Fruit fly (Drosophila melanogaster) whole organism, embryonic: ENCODE data around the gene Mcm5.

Source experiments
- Bdp1 ChIP-seq: fragments of 200-800 bp; sonication (Bioruptor generic); optimal IDR thresholded peaks from 3 replicates; lab custom pipeline; 2016; ENCODE audit warnings: missing biosample characterization, missing genetic modification characterization
- CG10147 ChIP-seq: fragments of 200-800 bp; sonication (Bioruptor generic); optimal IDR thresholded peaks from 2 replicates; lab custom pipeline; 2019; ENCODE audit warnings: missing biosample characterization, mild to moderate bottlenecking, missing genetic modification characterization, moderate library complexity
- CG10462 ChIP-seq: fragments of 200-800 bp; sonication (Bioruptor generic); optimal IDR thresholded peaks from 2 replicates; lab custom pipeline; 2016; ENCODE audit warnings: missing biosample characterization, missing genetic modification characterization
- CG11085 ChIP-seq: fragments of 200-800 bp; sonication (Bioruptor generic); IDR thresholded peaks from 2 replicates; pipeline ENCODE4 v1.3.6; 2022; ENCODE audit warnings: missing biosample characterization, missing genetic modification characterization
- CG11398 ChIP-seq: fragments of 200-800 bp; sonication (Bioruptor generic); optimal IDR thresholded peaks from 2 replicates; lab custom pipeline; 2016; ENCODE audit warnings: missing biosample characterization, missing genetic modification characterization
- CG11456 ChIP-seq: fragments of 200-800 bp; sonication (Bioruptor generic); IDR thresholded peaks from 3 replicates; pipeline ENCODE4 v1.3.6; 2022; ENCODE audit warnings: missing biosample characterization, missing genetic modification characterization
- CG12236 ChIP-seq: fragments of 200-800 bp; sonication (Bioruptor generic); optimal IDR thresholded peaks from 2 replicates; lab custom pipeline; 2016; ENCODE audit warnings: missing biosample characterization, missing genetic modification characterization
- CG1233 ChIP-seq: fragments of 200-800 bp; sonication (Bioruptor generic); optimal IDR thresholded peaks from 4 replicates; lab custom pipeline; 2018; ENCODE audit warnings: missing biosample characterization, mild to moderate bottlenecking, missing genetic modification characterization
- CG16779 ChIP-seq: fragments of 200-800 bp; sonication (Bioruptor generic); IDR thresholded peaks from 2 replicates; pipeline ENCODE4 v1.3.6; 2022; ENCODE audit warnings: missing biosample characterization, missing genetic modification characterization
- CG16815 ChIP-seq: fragments of 200-800 bp; sonication (Bioruptor generic); optimal IDR thresholded peaks from 3 replicates; lab custom pipeline; 2017; ENCODE audit warnings: missing biosample characterization, mild to moderate bottlenecking, missing genetic modification characterization
- CG2129 ChIP-seq: fragments of 200-800 bp; sonication (Bioruptor generic); IDR thresholded peaks from 2 replicates; pipeline ENCODE4 v1.3.6; 2022; ENCODE audit warnings: missing biosample characterization, missing genetic modification characterization; ENCODE audit not compliant: partially characterized antibody
- CG3838 ChIP-seq: fragments of 200-800 bp; sonication (Bioruptor generic); optimal IDR thresholded peaks from 3 replicates; lab custom pipeline; 2016; ENCODE audit warnings: missing biosample characterization, missing genetic modification characterization
- CG3847 ChIP-seq: fragments of 200-800 bp; sonication (Bioruptor generic); IDR thresholded peaks from 2 replicates; pipeline ENCODE4 v1.3.6; 2022; ENCODE audit warnings: missing biosample characterization, missing genetic modification characterization
- CG4360 ChIP-seq: fragments of 200-800 bp; sonication (Bioruptor generic); IDR thresholded peaks from 2 replicates; pipeline ENCODE4 v1.3.6; 2022; ENCODE audit warnings: missing biosample characterization, missing genetic modification characterization
- CG4707 ChIP-seq: fragments of 200-800 bp; sonication (Bioruptor generic); optimal IDR thresholded peaks from 2 replicates; lab custom pipeline; 2018; ENCODE audit warnings: missing biosample characterization, mild to moderate bottlenecking, missing genetic modification characterization, moderate library complexity
- CG5245 ChIP-seq: fragments of 200-800 bp; sonication (Bioruptor generic); optimal IDR thresholded peaks from 3 replicates; lab custom pipeline; 2016; ENCODE audit warnings: missing biosample characterization, missing genetic modification characterization
- CG8478 ChIP-seq: fragments of >200 bp; optimal IDR thresholded peaks from 2 replicates; lab custom pipeline; 2018
- CG9727 ChIP-seq: fragments of 200-800 bp; sonication (Bioruptor generic); optimal IDR thresholded peaks from 3 replicates; lab custom pipeline; 2017; ENCODE audit warnings: missing biosample characterization, mild to moderate bottlenecking, missing genetic modification characterization
- Camta ChIP-seq: fragments of 200-800 bp; sonication (Bioruptor generic); optimal IDR thresholded peaks from 2 replicates; lab custom pipeline; 2016; ENCODE audit warnings: missing biosample characterization, missing genetic modification characterization
- Dad ChIP-seq: fragments of 200-800 bp; sonication (Bioruptor generic); optimal IDR thresholded peaks from 3 replicates; lab custom pipeline; 2016; ENCODE audit warnings: missing biosample characterization, missing genetic modification characterization
- Deaf1 ChIP-seq: fragments of 200-800 bp; optimal IDR thresholded peaks from 3 replicates; lab custom pipeline; 2019; ENCODE audit warnings: missing biosample characterization, mild to moderate bottlenecking, missing genetic modification characterization, moderate library complexity
- Fer3 ChIP-seq: fragments of 200-800 bp; sonication (Bioruptor generic); optimal IDR thresholded peaks from 2 replicates; lab custom pipeline; 2018; ENCODE audit warnings: missing biosample characterization, mild to moderate bottlenecking, missing genetic modification characterization, moderate library complexity
- HLH3B ChIP-seq: fragments of 200-800 bp; sonication (Bioruptor generic); IDR thresholded peaks from 2 replicates; pipeline ENCODE4 v1.3.6; 2022; ENCODE audit warnings: missing biosample characterization, missing genetic modification characterization
- Hr3 ChIP-seq: fragments of 200-800 bp; sonication (Bioruptor generic); optimal IDR thresholded peaks from 3 replicates; lab custom pipeline; 2016; ENCODE audit warnings: missing biosample characterization, missing genetic modification characterization
- Hr39 ChIP-seq: fragments of >200 bp; optimal IDR thresholded peaks from 2 replicates; lab custom pipeline; 2017
- Hr51 ChIP-seq, 2 experiments: fragments of 200-800 bp; sonication (Bioruptor generic); optimal IDR thresholded peaks; 2 replicates in 1 of 2; 3 replicates in 1 of 2; lab custom pipeline; 2016 to 2018; ENCODE audit warnings: missing biosample characterization in 2 of 2, missing genetic modification characterization in 2 of 2, mild to moderate bottlenecking in 1 of 2, moderate library complexity in 1 of 2
- Jarid2 ChIP-seq: fragments of 200-800 bp; sonication (Bioruptor generic); optimal IDR thresholded peaks from 3 replicates; lab custom pipeline; 2017; ENCODE audit warnings: mild to moderate bottlenecking, missing biosample characterization, missing genetic modification reagents, missing genetic modification characterization
- Mad ChIP-seq: fragments of 200-800 bp; sonication (Bioruptor generic); optimal IDR thresholded peaks from 2 replicates; lab custom pipeline; 2016; ENCODE audit warnings: missing biosample characterization, missing genetic modification characterization
- Spps ChIP-seq: fragments of 200-800 bp; sonication (Bioruptor generic); optimal IDR thresholded peaks from 2 replicates; lab custom pipeline; 2018; ENCODE audit warnings: missing biosample characterization, mild to moderate bottlenecking, missing genetic modification characterization
- Vsx1 ChIP-seq: fragments of 200-800 bp; sonication (Bioruptor generic); optimal IDR thresholded peaks from 2 replicates; lab custom pipeline; 2017; ENCODE audit warnings: missing biosample characterization, mild to moderate bottlenecking, missing genetic modification characterization, missing genetic modification reagents
- amos ChIP-seq: fragments of 200-800 bp; sonication (Bioruptor generic); IDR thresholded peaks from 2 replicates; pipeline ENCODE4 v1.3.6; 2022; ENCODE audit warnings: missing biosample characterization, missing genetic modification characterization; ENCODE audit not compliant: partially characterized antibody
- bab2 ChIP-seq: fragments of 200-800 bp; sonication (Bioruptor generic); optimal IDR thresholded peaks from 2 replicates; lab custom pipeline; 2016; ENCODE audit warnings: missing biosample characterization, missing genetic modification characterization
- chm ChIP-seq: fragments of 200-800 bp; sonication (Bioruptor generic); IDR thresholded peaks from 2 replicates; pipeline ENCODE4 v1.3.6; 2022; ENCODE audit warnings: missing biosample characterization, missing genetic modification characterization
- crp ChIP-seq, 2 experiments: fragments of 200-800 bp; sonication (Bioruptor generic); optimal IDR thresholded peaks; 2 replicates in 1 of 2; 3 replicates in 1 of 2; lab custom pipeline; 2017; ENCODE audit warnings: missing biosample characterization in 2 of 2, missing genetic modification characterization in 2 of 2, mild to moderate bottlenecking in 1 of 2, moderate library complexity in 1 of 2
- dati ChIP-seq: fragments of 200-800 bp; sonication (Bioruptor generic); IDR thresholded peaks from 2 replicates; pipeline ENCODE4 v1.3.6; 2022; ENCODE audit warnings: missing biosample characterization, missing genetic modification characterization
- eve ChIP-seq, 2 experiments: fragments of >200 bp; optimal IDR thresholded peaks; 2 replicates each; lab custom pipeline; 2017; ENCODE audit warnings: missing biosample characterization in 2 of 2, missing genetic modification characterization in 2 of 2
- ewg ChIP-seq: fragments of 200-800 bp; sonication (Bioruptor generic); optimal IDR thresholded peaks from 3 replicates; lab custom pipeline; 2017; ENCODE audit warnings: mild to moderate bottlenecking, missing biosample characterization, missing genetic modification reagents, missing genetic modification characterization
- ham ChIP-seq: fragments of 200-800 bp; sonication (Bioruptor generic); IDR thresholded peaks from 2 replicates; pipeline ENCODE4 v1.3.6; 2022; ENCODE audit warnings: missing biosample characterization, missing genetic modification characterization
- hkb ChIP-seq, 2 experiments: fragments of 200-800 bp in 1 of 2; fragments of >200 bp in 1 of 2; sonication (Bioruptor generic) in 1 of 2; IDR thresholded peaks in 1 of 2; optimal IDR thresholded peaks in 1 of 2; 2 replicates each; pipeline versions ENCODE4 v1.3.6 to Lab custom; 2017 to 2022; ENCODE audit warnings: missing biosample characterization in 1 of 2, missing genetic modification characterization in 1 of 2
- lab ChIP-seq: fragments of 200-800 bp; sonication (Bioruptor generic); optimal IDR thresholded peaks from 3 replicates; lab custom pipeline; 2017; ENCODE audit warnings: missing biosample characterization, missing genetic modification characterization, mild to moderate bottlenecking, moderate library complexity, missing genetic modification reagents
- nmo ChIP-seq: fragments of 200-800 bp; sonication (Bioruptor generic); optimal IDR thresholded peaks from 2 replicates; lab custom pipeline; 2018; ENCODE audit warnings: missing biosample characterization, mild to moderate bottlenecking, missing genetic modification characterization, moderate library complexity
- onecut ChIP-seq: fragments of 200-800 bp; sonication (Bioruptor generic); IDR thresholded peaks from 2 replicates; pipeline ENCODE4 v1.3.6; 2022; ENCODE audit warnings: missing biosample characterization, missing genetic modification characterization
- pum ChIP-seq: fragments of 200-800 bp; sonication (Bioruptor generic); optimal IDR thresholded peaks from 2 replicates; lab custom pipeline; 2016; ENCODE audit warnings: missing biosample characterization, missing genetic modification characterization
- sim ChIP-seq: fragments of 200-800 bp; sonication (Bioruptor generic); IDR thresholded peaks from 2 replicates; pipeline ENCODE4 v1.3.6; 2022; ENCODE audit warnings: missing biosample characterization, missing genetic modification characterization
- so ChIP-seq: fragments of 200-800 bp; sonication (Bioruptor generic); IDR thresholded peaks from 3 replicates; pipeline ENCODE4 v1.3.6; 2022; ENCODE audit warnings: missing biosample characterization, missing genetic modification characterization
- ssp ChIP-seq: fragments of 200-800 bp; sonication (Bioruptor generic); IDR thresholded peaks from 2 replicates; pipeline ENCODE4 v1.3.6; 2022; ENCODE audit warnings: missing biosample characterization, missing genetic modification characterization
- tin ChIP-seq: fragments of 200-800 bp; sonication (Bioruptor generic); optimal IDR thresholded peaks from 3 replicates; lab custom pipeline; 2016; ENCODE audit warnings: missing biosample characterization, missing genetic modification characterization
- tio ChIP-seq: fragments of 200-800 bp; sonication (Bioruptor generic); optimal IDR thresholded peaks from 2 replicates; lab custom pipeline; 2017; ENCODE audit warnings: missing biosample characterization, missing genetic modification characterization, inconsistent platforms
- zen2 ChIP-seq: fragments of 200-800 bp; sonication (Bioruptor generic); IDR thresholded peaks from 3 replicates; pipeline ENCODE4 v1.3.6; 2022; ENCODE audit warnings: missing biosample characterization, missing genetic modification characterization; ENCODE audit not compliant: partially characterized antibody
- zfh2 ChIP-seq: fragments of 200-800 bp; sonication (Bioruptor generic); optimal IDR thresholded peaks from 2 replicates; lab custom pipeline; 2016; ENCODE audit warnings: missing biosample characterization, missing genetic modification characterization

Mcm5 gene

DNA sequence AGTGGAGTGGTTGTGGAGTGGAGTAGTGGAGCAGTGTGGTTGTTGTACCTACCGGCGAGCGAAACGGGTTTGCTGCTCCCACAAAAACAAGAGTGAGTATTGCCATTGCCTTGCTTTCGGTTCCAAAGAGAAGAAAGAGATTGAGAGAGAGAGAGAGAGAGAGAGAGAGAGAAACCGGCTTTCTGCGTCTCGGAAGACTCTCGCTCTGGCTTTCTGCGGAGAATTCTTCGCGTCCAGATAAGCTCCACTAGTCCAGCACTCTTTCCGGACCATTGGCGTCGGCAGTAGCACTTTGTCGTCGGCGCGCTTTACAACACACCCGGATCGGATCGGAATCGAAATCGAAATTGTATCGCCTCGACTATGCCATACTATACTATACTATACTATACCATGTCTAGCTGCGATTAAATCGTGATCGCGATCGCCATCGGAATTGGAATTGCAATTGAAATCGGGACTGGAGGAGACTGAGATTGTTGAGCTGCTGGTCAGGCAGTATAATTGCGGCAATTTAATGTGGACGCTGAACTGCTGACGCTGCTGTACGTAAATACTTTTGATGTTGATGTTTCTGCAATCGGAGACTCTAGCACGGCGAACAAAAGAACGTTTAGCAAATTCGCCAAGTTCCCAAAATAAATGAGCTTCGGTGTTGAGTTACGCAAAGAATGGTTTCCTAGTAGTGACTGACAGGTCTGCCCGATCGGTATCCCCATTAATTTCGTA, 38.6 kb downstream of the Mcm5 start, which contains the start of gene Cad86C (continued):
- TF ChIP-seq ham, result no peak
- peak; percentile 21; the same call in 1 of the 3 replicates for TF ChIP-seq so (GFP tag; lab: Robert Waterston, UW)
- TF ChIP-seq zfh2 (GFP tag; lab: Kevin White, UChicago), result no peak
- no peak for TF ChIP-seq bab2 (GFP tag; lab: Kevin White, UChicago)
- no peak for TF ChIP-seq HLH3B
- TF ChIP-seq Vsx1 (GFP tag; lab: Kevin White, UChicago), result no peak
- TF ChIP-seq sim (GFP tag; lab: Robert Waterston, UW), result peak; percentile 11; the same call in 1 of the 2 replicates
- TF ChIP-seq hkb (optimal IDR thresholded peaks at IDR 0.05; lab: Kevin White, UChicago), result no peak
- no peak; the same call in 1 of the 2 replicates for TF ChIP-seq hkb (GFP tag; IDR thresholded peaks at IDR 0.05; lab: Robert Waterston, UW)
- no peak for TF ChIP-seq onecut (GFP tag; lab: Robert Waterston, UW)
- TF ChIP-seq dati (GFP tag; lab: Robert Waterston, UW), result no peak
- peak; percentile 83 for TF ChIP-seq Jarid2
- no peak for TF ChIP-seq Hr39 (lab: Kevin White, UChicago)
- peak; percentile 71; the same call in 2 of the 3 replicates for TF ChIP-seq zen2 (GFP tag; lab: Robert Waterston, UW)
- TF ChIP-seq CG1233 (GFP tag; lab: Kevin White, UChicago), result no peak
- TF ChIP-seq ssp (GFP tag; lab: Robert Waterston, UW), result no peak
- no peak for TF ChIP-seq nmo (GFP tag; lab: Kevin White, UChicago)
- TF ChIP-seq tio, result no peak
- no peak for TF ChIP-seq CG11398 (GFP tag; lab: Kevin White, UChicago)
- TF ChIP-seq CG16779, result no peak
- no peak for TF ChIP-seq CG12236 (GFP tag; lab: Kevin White, UChicago)
- TF ChIP-seq CG3838 (GFP tag; lab: Kevin White, UChicago), result no peak
- TF ChIP-seq Camta (GFP tag; lab: Kevin White, UChicago), result no peak
- no peak for TF ChIP-seq eve (GFP tag; optimal IDR thresholded peaks at IDR 0.05; lab: Kevin White, UChicago)
- TF ChIP-seq CG9727 (GFP tag; lab: Kevin White, UChicago), result no peak
- no peak for TF ChIP-seq crp (GFP tag; optimal IDR thresholded peaks at IDR 0.05; lab: Kevin White, UChicago)
- TF ChIP-seq CG8478 (lab: Kevin White, UChicago), result no peak
- TF ChIP-seq lab, result peak; percentile 21
- TF ChIP-seq chm (GFP tag; lab: Robert Waterston, UW), result no peak
- no peak for TF ChIP-seq CG16815 (GFP tag; lab: Kevin White, UChicago)
- TF ChIP-seq Spps (tag; lab: Kevin White, UChicago), result no peak
- TF ChIP-seq Hr3 (GFP tag; lab: Kevin White, UChicago), result no peak
- TF ChIP-seq CG11085 (GFP tag; lab: Robert Waterston, UW), result no peak
- peak; percentile 93 for TF ChIP-seq CG4360 (GFP tag; lab: Robert Waterston, UW)
- TF ChIP-seq Mad (GFP tag; lab: Kevin White, UChicago), result no peak
- no peak for TF ChIP-seq ewg (GFP tag; lab: Kevin White, UChicago)
- TF ChIP-seq CG3847 (GFP tag; lab: Robert Waterston, UW), result no peak
- no peak for TF ChIP-seq CG2129
- TF ChIP-seq Hr51 (GFP tag; optimal IDR thresholded peaks at IDR 0.05; lab: Kevin White, UChicago), result no peak
- no peak for TF ChIP-seq CG5245
- TF ChIP-seq CG10462 (GFP tag; lab: Kevin White, UChicago), result no peak
- TF ChIP-seq Fer3 (tag; lab: Kevin White, UChicago), result no peak
- TF ChIP-seq CG11456 (GFP tag; lab: Robert Waterston, UW), result no peak
- TF ChIP-seq Dad (GFP tag; lab: Kevin White, UChicago), result no peak
- TF ChIP-seq CG10147 (GFP tag; lab: Kevin White, UChicago), result no peak
- TF ChIP-seq pum (GFP tag; lab: Kevin White, UChicago), result no peak
- peak; percentile 31 for TF ChIP-seq Deaf1 (tag; lab: Kevin White, UChicago)
- TF ChIP-seq Bdp1 (GFP tag; lab: Kevin White, UChicago), result no peak
- peak; percentile 37; the same call in 1 of the 2 replicates for TF ChIP-seq amos (GFP tag; lab: Robert Waterston, UW)
- TF ChIP-seq CG4707 (GFP tag; lab: Kevin White, UChicago), result no peak
- TF ChIP-seq tin (GFP tag; lab: Kevin White, UChicago), result no peak
